Worm (Caenorhabditis elegans) whole organism, L3 larva: ENCODE measurements around the gene fkh-4.

Source experiments
- R02D3.7 ChIP-seq: fragments of 150-350 bp; optimal IDR thresholded peaks from 2 replicates; lab custom pipeline; 2014; ENCODE audit warnings: missing biosample characterization, missing genetic modification characterization
- aly-2 ChIP-seq: fragments of 150-350 bp; optimal IDR thresholded peaks from 2 replicates; lab custom pipeline; 2014; ENCODE audit warnings: missing biosample characterization, missing genetic modification characterization
- ceh-28 ChIP-seq: fragments of 150-350 bp; optimal IDR thresholded peaks from 2 replicates; lab custom pipeline; 2014; ENCODE audit warnings: missing biosample characterization, missing genetic modification reagents, missing genetic modification characterization
- ceh-82 ChIP-seq: fragments of 150-350 bp; optimal IDR thresholded peaks from 2 replicates; lab custom pipeline; 2014; ENCODE audit warnings: missing biosample characterization, missing genetic modification characterization
- egl-5 ChIP-seq: fragments of 150-350 bp; optimal IDR thresholded peaks from 2 replicates; lab custom pipeline; 2017; ENCODE audit warnings: missing biosample characterization, missing genetic modification reagents, missing genetic modification characterization, inconsistent platforms
- elt-1 ChIP-seq: fragments of 150-350 bp; optimal IDR thresholded peaks from 2 replicates; lab custom pipeline; 2014; ENCODE audit warnings: missing biosample characterization, missing genetic modification characterization
- elt-2 ChIP-seq: sonication (generic microtip); optimal IDR thresholded peaks from 2 replicates; lab custom pipeline; 2016; ENCODE audit warnings: missing genetic modification reagents, mild to moderate bottlenecking, missing genetic modification characterization, missing compliant biosample characterization
- elt-3 ChIP-seq, 3 experiments: fragments of 150-350 bp in 1 of 3; sonication (generic microtip) in 2 of 3; optimal IDR thresholded peaks; 2 replicates in 2 of 3; 4 replicates in 1 of 3; lab custom pipeline; 2014 to 2017; ENCODE audit warnings: missing biosample characterization in 3 of 3, missing genetic modification characterization in 3 of 3
- fkh-10 ChIP-seq: sonication (generic microtip); optimal IDR thresholded peaks from 2 replicates; lab custom pipeline; 2017; ENCODE audit warnings: missing biosample characterization, missing genetic modification reagents, missing genetic modification characterization
- fos-1 ChIP-seq: fragments of 150-350 bp; optimal IDR thresholded peaks from 2 replicates; lab custom pipeline; 2014; ENCODE audit warnings: missing biosample characterization, missing genetic modification characterization
- hmg-11 ChIP-seq: sonication (generic microtip); optimal IDR thresholded peaks from 2 replicates; lab custom pipeline; 2016; ENCODE audit warnings: missing genetic modification characterization, missing compliant biosample characterization
- jun-1 ChIP-seq: fragments of 150-350 bp; optimal IDR thresholded peaks from 2 replicates; lab custom pipeline; 2014; ENCODE audit warnings: missing biosample characterization, missing genetic modification reagents, missing genetic modification characterization
- lin-15B ChIP-seq: fragments of 150-350 bp; optimal IDR thresholded peaks from 2 replicates; lab custom pipeline; 2014; ENCODE audit warnings: missing biosample characterization, missing genetic modification characterization
- lin-39 ChIP-seq: fragments of 150-350 bp; optimal IDR thresholded peaks from 2 replicates; lab custom pipeline; 2018; ENCODE audit warnings: missing biosample characterization, missing genetic modification reagents, missing genetic modification characterization
- nfya-1 ChIP-seq: sonication (generic microtip); optimal IDR thresholded peaks from 2 replicates; lab custom pipeline; 2017; ENCODE audit warnings: missing genetic modification characterization, mild to moderate bottlenecking, missing compliant biosample characterization, antibody characterized with exemption, moderate library complexity; ENCODE audit not compliant: insufficient read depth
- nhr-23 ChIP-seq: fragments of 150-350 bp; optimal IDR thresholded peaks from 2 replicates; lab custom pipeline; 2014; ENCODE audit warnings: missing biosample characterization, missing genetic modification reagents, missing genetic modification characterization
- nhr-25 ChIP-seq: sonication (generic microtip); optimal IDR thresholded peaks from 2 replicates; lab custom pipeline; 2017; ENCODE audit warnings: missing biosample characterization, missing genetic modification characterization
- nhr-28 ChIP-seq: fragments of 150-350 bp; optimal IDR thresholded peaks from 2 replicates; lab custom pipeline; 2014; ENCODE audit warnings: missing biosample characterization, missing genetic modification characterization
- nhr-43 ChIP-seq: sonication (generic microtip); optimal IDR thresholded peaks from 2 replicates; lab custom pipeline; 2016; ENCODE audit warnings: mild to moderate bottlenecking, missing genetic modification characterization, missing compliant biosample characterization; ENCODE audit not compliant: poor library complexity, severe bottlenecking
- nhr-67 ChIP-seq: fragments of 150-350 bp; optimal IDR thresholded peaks from 2 replicates; lab custom pipeline; 2014; ENCODE audit warnings: missing biosample characterization, missing genetic modification characterization
- nhr-76 ChIP-seq: fragments of 150-350 bp; sonication (generic microtip); optimal IDR thresholded peaks from 5 replicates; lab custom pipeline; 2014; ENCODE audit warnings: missing biosample characterization, missing genetic modification characterization
- nhr-77 ChIP-seq: fragments of 150-350 bp; optimal IDR thresholded peaks from 2 replicates; lab custom pipeline; 2014; ENCODE audit warnings: missing biosample characterization, missing genetic modification characterization
- pha-4 ChIP-seq: fragments of 150-350 bp; optimal IDR thresholded peaks from 2 replicates; lab custom pipeline; 2014; ENCODE audit warnings: missing biosample characterization, missing genetic modification reagents, missing genetic modification characterization
- pqm-1 ChIP-seq: fragments of 150-350 bp; optimal IDR thresholded peaks from 2 replicates; lab custom pipeline; 2017; ENCODE audit warnings: missing biosample characterization, missing genetic modification characterization, inconsistent platforms
- sea-2 ChIP-seq: fragments of 150-350 bp; sonication (generic microtip); optimal IDR thresholded peaks from 4 replicates; lab custom pipeline; 2014; ENCODE audit warnings: missing biosample characterization, missing genetic modification reagents, missing genetic modification characterization
- skn-1 ChIP-seq: fragments of 150-350 bp; optimal IDR thresholded peaks from 2 replicates; lab custom pipeline; 2014; ENCODE audit warnings: missing biosample characterization, missing genetic modification characterization
- snpc-4 ChIP-seq: fragments of 150-350 bp; optimal IDR thresholded peaks from 2 replicates; lab custom pipeline; 2014; ENCODE audit warnings: missing biosample characterization, missing genetic modification characterization
- tbx-2 ChIP-seq: sonication (generic microtip); optimal IDR thresholded peaks from 2 replicates; lab custom pipeline; 2016; ENCODE audit warnings: mild to moderate bottlenecking, missing genetic modification characterization, missing compliant biosample characterization
- unc-39 ChIP-seq: sonication (generic microtip); optimal IDR thresholded peaks from 4 replicates; lab custom pipeline; 2017; ENCODE audit warnings: missing biosample characterization, missing genetic modification characterization
- zag-1 ChIP-seq: fragments of 150-350 bp; optimal IDR thresholded peaks from 2 replicates; lab custom pipeline; 2014; ENCODE audit warnings: missing biosample characterization, missing genetic modification characterization
- ztf-4 ChIP-seq: fragments of 150-350 bp; optimal IDR thresholded peaks from 2 replicates; lab custom pipeline; 2014; ENCODE audit warnings: missing biosample characterization, missing genetic modification characterization

The fkh-4 gene

ce11 chrX:13401311-13401710 lies 27.3 kb downstream of the fkh-4 start:
- peak; percentile 3 for TF ChIP-seq nfya-1 (tag; lab: Kevin White, UChicago)
- TF ChIP-seq pqm-1 (tag; lab: Kevin White, UChicago), result peak; percentile 62
- TF ChIP-seq sea-2 (GFP tag; lab: Kevin White, UChicago), result no peak
- peak; percentile 43 for TF ChIP-seq elt-2 (tag; lab: Kevin White, UChicago)
- TF ChIP-seq nhr-23 (tag; lab: Kevin White, UChicago), result no peak
- peak; percentile 90 for TF ChIP-seq pha-4 (tag; lab: Kevin White, UChicago)

- TF ChIP-seq fkh-10 (GFP tag; lab: Kevin White, UChicago), result no peak
- TF ChIP-seq elt-3 (tag; optimal IDR thresholded peaks at IDR 0.05; lab: Kevin White, UChicago), result no peak
- no peak for TF ChIP-seq ztf-4 (tag; lab: Kevin White, UChicago)
- no peak for TF ChIP-seq nhr-67 (tag; lab: Kevin White, UChicago)
- TF ChIP-seq lin-39 (tag; lab: Kevin White, UChicago), result no peak
- no peak for TF ChIP-seq elt-1 (tag; lab: Kevin White, UChicago)
- no peak for TF ChIP-seq egl-5 (tag; lab: Kevin White, UChicago)
- no peak for TF ChIP-seq unc-39 (tag; lab: Kevin White, UChicago)
- TF ChIP-seq fos-1 (tag; lab: Kevin White, UChicago), result no peak
Measured at ce11 chrX:13399221-13399620, 29.4 kb downstream of the fkh-4 start, which contains the start of gene F02C12.2. Gene F02C12.2 (minus strand): TSS chrX:13399321.

ce11 chrX:13396550-13397023 lies 32.1 kb downstream of the fkh-4 start, which contains the start of gene F02C12.3:
Gene F02C12.3 (plus strand): TSS chrX:13396973.
- TF ChIP-seq nhr-76 (tag; lab: Kevin White, UChicago) (no peak), sea-2 (GFP tag; lab: Kevin White, UChicago) (no peak), jun-1 (tag; lab: Kevin White, UChicago) (peak; percentile 49), nhr-23 (tag; lab: Kevin White, UChicago) (peak; percentile 88), pqm-1 (tag; lab: Kevin White, UChicago) (peak; percentile 36), nhr-28 (tag; lab: Kevin White, UChicago) (no peak), elt-1 (tag; lab: Kevin White, UChicago) (peak; percentile 13), egl-5 (tag; lab: Kevin White, UChicago) (peak; percentile 46), tbx-2 (tag; lab: Kevin White, UChicago) (peak; percentile 65), ceh-28 (tag; lab: Kevin White, UChicago) (peak; percentile 46), R02D3.7 (tag; lab: Kevin White, UChicago) (peak; percentile 97), skn-1 (peak; percentile 66), elt-2 (tag; lab: Kevin White, UChicago) (peak; percentile 37), lin-15B (peak; percentile 91), nhr-43 (tag; lab: Kevin White, UChicago) (peak; percentile 64), nhr-25 (tag; lab: Kevin White, UChicago) (peak; percentile 84), hmg-11 (tag; lab: Kevin White, UChicago) (peak; percentile 74), lin-39 (tag; lab: Kevin White, UChicago) (peak; percentile 41), ceh-82 (tag; lab: Kevin White, UChicago) (peak; percentile 41), fos-1 (tag; lab: Kevin White, UChicago) (no peak), snpc-4 (peak; percentile 47), pha-4 (tag; lab: Kevin White, UChicago) (peak; percentile 90), zag-1 (tag; lab: Kevin White, UChicago) (no peak), fkh-10 (GFP tag; lab: Kevin White, UChicago) (peak; percentile 39), unc-39 (tag; lab: Kevin White, UChicago) (no peak), nfya-1 (tag; lab: Kevin White, UChicago) (peak; percentile 87), nhr-77 (tag; lab: Kevin White, UChicago) (no peak), aly-2 (tag; lab: Kevin White, UChicago) (no peak)

ce11 chrX:13394971-13395370 lies 33.7 kb downstream of the fkh-4 start, which contains the start of gene irld-2:
Gene irld-2 (minus strand): TSS chrX:13395071.
- no peak for TF ChIP-seq nfya-1 (tag; lab: Kevin White, UChicago)
- TF ChIP-seq nhr-67 (tag; lab: Kevin White, UChicago), result no peak
- TF ChIP-seq unc-39 (tag; lab: Kevin White, UChicago), result no peak
- TF ChIP-seq nhr-43 (tag; lab: Kevin White, UChicago), result no peak
- TF ChIP-seq snpc-4, result no peak
- TF ChIP-seq hmg-11 (tag; lab: Kevin White, UChicago), result no peak
- TF ChIP-seq fos-1 (tag; lab: Kevin White, UChicago), result no peak
- no peak for TF ChIP-seq nhr-77 (tag; lab: Kevin White, UChicago)
- no peak for TF ChIP-seq pha-4 (tag; lab: Kevin White, UChicago)
- TF ChIP-seq, all 47 proteins: peak for 0
